Worm (Caenorhabditis elegans) whole organism, early embryonic: Measurements from ENCODE around the gene clec-260.

Experiments used
- B0310.2 ChIP-seq: sonication (generic microtip); optimal IDR thresholded peaks from 2 replicates; lab custom pipeline; 2016; ENCODE audit warnings: mild to moderate bottlenecking, missing genetic modification characterization, missing compliant biosample characterization
- F13C5.2 ChIP-seq: sonication (generic microtip); optimal IDR thresholded peaks from 2 replicates; lab custom pipeline; 2017; ENCODE audit warnings: mild to moderate bottlenecking, missing genetic modification characterization, inconsistent platforms, missing compliant biosample characterization
- aly-1 ChIP-seq: sonication (generic microtip); optimal IDR thresholded peaks from 2 replicates; lab custom pipeline; 2016; ENCODE audit warnings: missing genetic modification characterization, missing compliant biosample characterization
- ama-1 ChIP-seq: fragments of 150-350 bp; optimal IDR thresholded peaks from 2 replicates; lab custom pipeline; 2014
- ceh-36 ChIP-seq: sonication (generic microtip); optimal IDR thresholded peaks from 2 replicates; lab custom pipeline; 2016; ENCODE audit warnings: missing genetic modification characterization, inconsistent platforms, missing compliant biosample characterization
- ets-7 ChIP-seq: sonication (generic microtip); optimal IDR thresholded peaks from 2 replicates; lab custom pipeline; 2016; ENCODE audit warnings: missing genotype, missing genetic modification characterization, missing compliant biosample characterization
- flt-1 ChIP-seq: fragments of 200-800 bp; sonication (Bioruptor generic); IDR thresholded peaks from 2 replicates; pipeline ENCODE4 v1.3.6; 2022; ENCODE audit warnings: missing genetic modification characterization, missing compliant biosample characterization
- hmbx-1 ChIP-seq: sonication (generic microtip); optimal IDR thresholded peaks from 2 replicates; lab custom pipeline; 2016; ENCODE audit warnings: mild to moderate bottlenecking, missing genetic modification characterization, missing compliant biosample characterization
- pes-1 ChIP-seq: fragments of 200-800 bp; sonication (Bioruptor generic); IDR thresholded peaks from 2 replicates; pipeline ENCODE4 v1.3.6; 2022; ENCODE audit warnings: missing genetic modification reagents, missing genetic modification characterization, missing compliant biosample characterization
- tbx-11 ChIP-seq: fragments of 200-800 bp; sonication (Bioruptor generic); IDR thresholded peaks from 2 replicates; pipeline ENCODE4 v1.3.6; 2022; ENCODE audit warnings: missing genetic modification characterization, missing compliant biosample characterization
- tbx-37 ChIP-seq: fragments of 200-800 bp; sonication (Bioruptor generic); conservative IDR thresholded peaks from 2 replicates; pipeline ENCODE4 v1.3.6; 2022; ENCODE audit warnings: missing genetic modification reagents, missing genetic modification characterization, missing compliant biosample characterization

ce11 chrV:20011199-20011598, 25.1 kb upstream of the clec-260 start:
- TF ChIP-seq ama-1 (lab: Kevin White, UChicago) (no peak), hmbx-1 (tag; lab: Kevin White, UChicago) (no peak), pes-1 (GFP tag; lab: Robert Waterston, UW) (no peak), ets-7 (tag; lab: Kevin White, UChicago) (no peak), B0310.2 (no peak), F13C5.2 (no peak), tbx-11 (GFP tag; lab: Robert Waterston, UW) (no peak), tbx-37 (no peak), flt-1 (no peak), aly-1 (tag; lab: Kevin White, UChicago) (no peak), ceh-36 (tag; lab: Kevin White, UChicago) (no peak)
